Fruit fly (Drosophila melanogaster): Measurements from ENCODE around the gene rdx.

Gene rdx

DNA sequence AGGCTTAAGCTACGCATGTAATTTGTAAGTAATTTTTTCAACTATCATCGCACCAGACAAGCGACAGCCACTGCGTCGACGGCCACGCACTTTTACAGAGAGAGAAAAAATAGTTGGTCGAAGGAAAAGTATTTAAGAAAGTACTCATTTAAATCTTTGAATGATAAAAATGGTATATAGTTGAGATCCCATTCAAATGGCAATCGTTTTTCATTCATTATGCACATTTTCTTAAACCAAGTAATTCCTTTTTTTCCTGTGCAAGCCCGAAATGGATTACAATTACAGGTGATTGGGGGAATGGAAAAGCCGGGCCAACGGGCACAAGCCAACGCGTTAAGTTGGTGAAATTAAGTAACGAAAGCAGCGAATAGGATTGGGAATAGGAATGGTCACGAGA, 79.6 kb downstream of the rdx start (continued):
- TF ChIP-seq CG9817 (tag; optimal IDR thresholded peaks at IDR 0.05) (no peak), CG6765 (GFP tag; optimal IDR thresholded peaks at IDR 0.05) (no peak), az2 (GFP tag; optimal IDR thresholded peaks at IDR 0.05) (peak; percentile 12), chif (GFP tag; optimal IDR thresholded peaks at IDR 0.05) (peak in 1 of 2 experiments; percentile 26), Dek (tag; optimal IDR thresholded peaks at IDR 0.05) (no peak), D19A (tag; optimal IDR thresholded peaks at IDR 0.05) (peak; percentile 21), Hr78 (GFP tag; optimal IDR thresholded peaks at IDR 0.05) (no peak), ATbp (GFP tag; optimal IDR thresholded peaks at IDR 0.05) (peak; percentile 22), CG18262 (tag; optimal IDR thresholded peaks at IDR 0.05) (peak; percentile 43), HLH54F (GFP tag; optimal IDR thresholded peaks at IDR 0.05) (no peak), CG14710 (tag; optimal IDR thresholded peaks at IDR 0.05) (peak; percentile 33), CG13287 (GFP tag; IDR thresholded peaks at IDR 0.05; ENCODE audit: partially characterized antibody) (no peak), Ptx1 (GFP tag; IDR thresholded peaks at IDR 0.05) (0 out of 2 replicates have a peak, but pooled peaks have one; percentile 17), nom (GFP tag; optimal IDR thresholded peaks at IDR 0.05) (no peak), HmgD (GFP tag; optimal IDR thresholded peaks at IDR 0.05) (no peak), CG10321 (GFP tag; IDR thresholded peaks at IDR 0.05) (no peak), CG31224 (GFP tag; IDR thresholded peaks at IDR 0.05) (no peak), wor (GFP tag; IDR thresholded peaks at IDR 0.05) (no peak), CG7987 (GFP tag; optimal IDR thresholded peaks at IDR 0.05) (no peak), Drgx (GFP tag; IDR thresholded peaks at IDR 0.05) (peak; percentile 74), pnt (GFP tag; optimal IDR thresholded peaks at IDR 0.05) (peak; percentile 21), CG13424 (tag; optimal IDR thresholded peaks at IDR 0.05) (peak; percentile 27), ci (GFP tag; IDR thresholded peaks at IDR 0.05) (peak; percentile 72; the same call in 2 of the 3 replicates), ro (GFP tag; IDR thresholded peaks at IDR 0.05) (no peak), CG16863 (GFP tag; optimal IDR thresholded peaks at IDR 0.05) (peak; percentile 9), CG10654 (GFP tag; optimal IDR thresholded peaks at IDR 0.05) (no peak), sim (GFP tag; IDR thresholded peaks at IDR 0.05) (no peak), sr (GFP tag; IDR thresholded peaks at IDR 0.05) (no peak), sens (GFP tag) (peak; percentile 89), CG8924 (tag; optimal IDR thresholded peaks at IDR 0.05) (no peak), Xrp1 (GFP tag; IDR thresholded peaks at IDR 0.05) (peak; percentile 47; the same call in 1 of the 2 replicates), gsb-n (tag; optimal IDR thresholded peaks at IDR 0.05) (peak; percentile 15), CG14965 (GFP tag; optimal IDR thresholded peaks at IDR 0.05; ENCODE audit: borderline replicate concordance) (no peak), Asciz (GFP tag; optimal IDR thresholded peaks at IDR 0.05) (peak; percentile 13), Pdp1 (GFP tag; optimal IDR thresholded peaks at IDR 0.05) (no peak), Sry-δ (GFP tag; optimal IDR thresholded peaks at IDR 0.05) (no peak), chm (GFP tag; IDR thresholded peaks at IDR 0.05) (peak; percentile 44; the same call in 1 of the 2 replicates), D (optimal IDR thresholded peaks at IDR 0.05) (no peak), D (GFP tag; optimal IDR thresholded peaks at IDR 0.05) (peak; percentile 22), lola (GFP tag; optimal IDR thresholded peaks at IDR 0.05) (peak in 1 of 3 experiments; percentile 42), CG7928 (GFP tag; optimal IDR thresholded peaks at IDR 0.05) (no peak), ken (GFP tag; IDR thresholded peaks at IDR 0.05) (no peak), Chrac-16 (GFP tag; optimal IDR thresholded peaks at IDR 0.05) (peak; percentile 12), Med (GFP tag) (peak; percentile 71), CG8388 (GFP tag; optimal IDR thresholded peaks at IDR 0.05) (peak; percentile 37), Blimp-1 (GFP tag; optimal IDR thresholded peaks at IDR 0.05) (peak; percentile 49), Antp (GFP tag; optimal IDR thresholded peaks at IDR 0.05) (no peak), Bdp1 (GFP tag; optimal IDR thresholded peaks at IDR 0.05) (no peak), CoRest (tag; optimal IDR thresholded peaks at IDR 0.05) (peak; percentile 3), CG10979 (tag; optimal IDR thresholded peaks at IDR 0.05) (peak; percentile 52), bcd (GFP tag; optimal IDR thresholded peaks at IDR 0.05) (peak; percentile 11)

All from whole organism, embryonic.